Worm (Caenorhabditis elegans) whole organism, mixed stage, embryonic: ENCODE results near the gene pqn-70.

Experiments
- M03D4.4 ChIP-seq: sonication (generic microtip); optimal IDR thresholded peaks from 2 replicates; lab custom pipeline; 2017; ENCODE audit warnings: mild to moderate bottlenecking, missing genetic modification characterization, missing compliant biosample characterization
- blmp-1 ChIP-seq: fragments of 150-350 bp; optimal IDR thresholded peaks from 2 replicates; lab custom pipeline; 2014; ENCODE audit warnings: missing biosample characterization, missing genetic modification characterization
- ceh-39 ChIP-seq: fragments of 150-350 bp; optimal IDR thresholded peaks from 2 replicates; lab custom pipeline; 2014; ENCODE audit warnings: missing biosample characterization, missing genetic modification characterization
- ceh-43 ChIP-seq: fragments of 200-800 bp; sonication (Bioruptor generic); optimal IDR thresholded peaks from 2 replicates; lab custom pipeline; 2018; ENCODE audit warnings: mild to moderate bottlenecking, missing genetic modification characterization, moderate library complexity, missing compliant biosample characterization
- ceh-83 ChIP-seq: fragments of 200-800 bp; sonication (Bioruptor generic); optimal IDR thresholded peaks from 2 replicates; lab custom pipeline; 2018; ENCODE audit warnings: mild to moderate bottlenecking, missing genetic modification characterization, missing compliant biosample characterization
- ces-1 ChIP-seq: fragments of 150-350 bp; optimal IDR thresholded peaks from 2 replicates; lab custom pipeline; 2014; ENCODE audit warnings: missing biosample characterization, missing genetic modification reagents, missing genetic modification characterization
- cnd-1 ChIP-seq: fragments of 200-800 bp; sonication (Bioruptor generic); optimal IDR thresholded peaks from 2 replicates; lab custom pipeline; 2018; ENCODE audit warnings: mild to moderate bottlenecking, missing genetic modification characterization, missing compliant biosample characterization
- drap-1 ChIP-seq: fragments of 200-800 bp; sonication (Bioruptor generic); optimal IDR thresholded peaks from 3 replicates; lab custom pipeline; 2018; ENCODE audit warnings: mild to moderate bottlenecking, missing genetic modification characterization, missing compliant biosample characterization
- elt-1 ChIP-seq: sonication (generic microtip); optimal IDR thresholded peaks from 2 replicates; lab custom pipeline; 2017; ENCODE audit warnings: missing genetic modification characterization, mild to moderate bottlenecking, missing compliant biosample characterization, antibody characterized with exemption, moderate library complexity, borderline replicate concordance; ENCODE audit not compliant: insufficient read depth
- elt-3 ChIP-seq: fragments of 150-350 bp; optimal IDR thresholded peaks from 2 replicates; lab custom pipeline; 2014; ENCODE audit warnings: missing biosample characterization, missing genetic modification characterization
- flh-1 ChIP-seq: fragments of 200-800 bp; sonication (Bioruptor generic); optimal IDR thresholded peaks from 2 replicates; lab custom pipeline; 2018; ENCODE audit warnings: mild to moderate bottlenecking, missing genetic modification characterization, moderate library complexity, missing compliant biosample characterization
- ham-2 ChIP-seq: fragments of 200-800 bp; sonication (Bioruptor generic); optimal IDR thresholded peaks from 2 replicates; lab custom pipeline; 2018; ENCODE audit warnings: mild to moderate bottlenecking, missing genetic modification characterization, missing compliant biosample characterization
- lin-13 ChIP-seq: fragments of 150-350 bp; optimal IDR thresholded peaks from 2 replicates; lab custom pipeline; 2014; ENCODE audit warnings: missing biosample characterization, missing genetic modification characterization
- lin-32 ChIP-seq: fragments of 200-800 bp; sonication (Bioruptor generic); optimal IDR thresholded peaks from 2 replicates; lab custom pipeline; 2018; ENCODE audit warnings: mild to moderate bottlenecking, missing genetic modification characterization, missing compliant biosample characterization
- lsy-2 ChIP-seq: fragments of 150-350 bp; optimal IDR thresholded peaks from 2 replicates; lab custom pipeline; 2014; ENCODE audit warnings: missing biosample characterization, missing genetic modification characterization
- mab-5 ChIP-seq: fragments of 150-350 bp; optimal IDR thresholded peaks from 2 replicates; lab custom pipeline; 2014; ENCODE audit warnings: missing biosample characterization, missing genetic modification characterization
- mep-1 ChIP-seq: fragments of 150-350 bp; optimal IDR thresholded peaks from 2 replicates; lab custom pipeline; 2017; ENCODE audit warnings: missing biosample characterization, missing genetic modification reagents, missing genetic modification characterization, inconsistent platforms
- mls-2 ChIP-seq: sonication (generic microtip); optimal IDR thresholded peaks from 2 replicates; lab custom pipeline; 2016; ENCODE audit warnings: mild to moderate bottlenecking, missing genetic modification characterization, moderate library complexity, missing compliant biosample characterization
- nhr-12 ChIP-seq: fragments of 150-350 bp; optimal IDR thresholded peaks from 2 replicates; lab custom pipeline; 2014; ENCODE audit warnings: missing biosample characterization, missing genetic modification characterization
- nhr-2 ChIP-seq: fragments of 150-350 bp; optimal IDR thresholded peaks from 2 replicates; lab custom pipeline; 2014; ENCODE audit warnings: missing biosample characterization, missing genetic modification characterization
- nhr-237 ChIP-seq: fragments of 150-350 bp; optimal IDR thresholded peaks from 2 replicates; lab custom pipeline; 2014; ENCODE audit warnings: missing biosample characterization, missing genetic modification characterization
- nhr-76 ChIP-seq: sonication (generic microtip); optimal IDR thresholded peaks from 2 replicates; lab custom pipeline; 2017; ENCODE audit warnings: missing biosample characterization, missing genetic modification characterization
- pha-4 ChIP-seq: fragments of 150-350 bp; optimal IDR thresholded peaks from 2 replicates; lab custom pipeline; 2018; ENCODE audit warnings: missing biosample characterization, missing genetic modification reagents, missing genetic modification characterization
- sem-2 ChIP-seq: fragments of 200-800 bp; sonication (Bioruptor generic); optimal IDR thresholded peaks from 2 replicates; lab custom pipeline; 2018; ENCODE audit warnings: mild to moderate bottlenecking, missing genetic modification characterization, missing compliant biosample characterization
- tbx-8 ChIP-seq: fragments of 200-800 bp; sonication (Bioruptor generic); optimal IDR thresholded peaks from 2 replicates; lab custom pipeline; 2018; ENCODE audit warnings: mild to moderate bottlenecking, missing genetic modification characterization, moderate library complexity, missing compliant biosample characterization
- unc-120 ChIP-seq: sonication (generic microtip); optimal IDR thresholded peaks from 2 replicates; lab custom pipeline; 2017; ENCODE audit warnings: missing genetic modification characterization, missing compliant biosample characterization; ENCODE audit not compliant: poor library complexity, severe bottlenecking
- unc-39 ChIP-seq: fragments of 150-350 bp; optimal IDR thresholded peaks from 2 replicates; lab custom pipeline; 2014; ENCODE audit warnings: missing biosample characterization, missing genetic modification characterization
- zip-8 ChIP-seq: fragments of 150-350 bp; optimal IDR thresholded peaks from 2 replicates; lab custom pipeline; 2014; ENCODE audit warnings: missing biosample characterization, missing genetic modification characterization

pqn-70 gene

ce11 chrV:11228653-11229173 lies at the start of gene pqn-70:
Gene pqn-70 (minus strand): TSS chrV:11228703.
- TF ChIP-seq nhr-2 (tag; lab: Kevin White, UChicago) (peak; percentile 5), pha-4 (tag; lab: Kevin White, UChicago) (peak; percentile 44), drap-1 (GFP tag; lab: Kevin White, UChicago) (peak; percentile 28), nhr-76 (tag; lab: Kevin White, UChicago) (no peak), nhr-12 (peak; percentile 8), elt-3 (tag; lab: Kevin White, UChicago) (peak; percentile 1), elt-1 (tag; lab: Kevin White, UChicago) (no peak), nhr-237 (tag; lab: Kevin White, UChicago) (peak; percentile 5), mls-2 (tag; lab: Kevin White, UChicago) (peak; percentile 25), unc-120 (tag; lab: Kevin White, UChicago) (peak; percentile 98), mab-5 (tag; lab: Kevin White, UChicago) (no peak), lin-13 (tag; lab: Kevin White, UChicago) (peak; percentile 66), mep-1 (tag; lab: Kevin White, UChicago) (peak; percentile 91), flh-1 (no peak), blmp-1 (tag; lab: Kevin White, UChicago) (no peak), lsy-2 (tag; lab: Kevin White, UChicago) (peak; percentile 50), ceh-43 (GFP tag; lab: Kevin White, UChicago) (no peak), tbx-8 (GFP tag; lab: Kevin White, UChicago) (no peak), ces-1 (GFP tag; lab: Kevin White, UChicago) (peak; percentile 86), lin-32 (GFP tag; lab: Kevin White, UChicago) (no peak), ceh-39 (tag; lab: Kevin White, UChicago) (peak; percentile 92), ceh-83 (GFP tag; lab: Kevin White, UChicago) (peak; percentile 62), M03D4.4 (peak; percentile 26)

- TF ChIP-seq zip-8 (tag; lab: Kevin White, UChicago), result no peak
- TF ChIP-seq nhr-76 (tag; lab: Kevin White, UChicago), result no peak
- TF ChIP-seq, all 35 proteins: peak for 0
These were observed 44.3 kb upstream of the pqn-70 start, which contains the start of gene clec-223 for ce11 chrV:11272848-11273247. Gene clec-223 (plus strand): TSS chrV:11273148.

DNA sequence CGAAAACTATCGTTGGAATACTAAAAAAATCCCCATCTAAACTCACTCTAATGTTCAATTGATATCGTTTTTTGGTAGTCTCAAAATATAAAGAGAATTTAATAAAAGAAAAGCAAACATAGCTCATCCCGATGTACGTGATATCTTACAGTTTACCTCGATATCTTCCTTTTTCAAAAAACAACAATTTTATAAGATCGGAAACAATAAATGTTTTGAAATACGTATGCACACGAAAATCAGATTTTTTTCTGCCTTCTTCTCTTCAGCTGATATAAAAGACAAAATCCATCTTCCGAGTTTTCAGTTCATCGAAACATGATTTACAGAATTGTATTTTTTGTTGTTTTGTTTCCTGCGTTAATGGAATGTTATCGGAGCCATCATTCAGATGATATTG lies 42.5 kb upstream of the pqn-70 start, which contains the start of gene clec-222:
Gene clec-222 (plus strand): TSS at position 301 of the 400 bp plus-strand sequence.
- TF ChIP-seq cnd-1 (no peak), unc-39 (no peak)

DNA sequence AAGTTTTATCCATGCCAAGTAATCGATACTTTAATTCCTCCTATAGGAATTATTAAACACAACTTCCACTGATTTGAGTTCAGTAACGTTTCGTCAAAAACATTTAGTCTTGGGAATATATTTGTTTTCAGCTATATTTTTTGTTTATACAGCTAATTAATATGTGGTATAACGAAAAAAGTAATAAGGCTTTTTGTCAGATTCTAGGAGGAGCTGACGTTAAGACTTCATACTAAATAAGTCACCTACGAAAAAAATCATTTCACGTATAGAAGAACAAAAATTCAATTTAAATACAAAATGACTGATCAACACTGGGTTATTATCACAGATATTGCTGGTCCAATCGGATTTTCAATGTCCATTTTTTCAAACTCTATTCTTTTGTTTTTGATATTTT lies 40.3 kb upstream of the pqn-70 start, which contains the start of gene str-115:
Gene str-115 (plus strand): TSS at position 301 of the 400 bp plus-strand sequence.
- no peak for TF ChIP-seq flh-1
- no peak for TF ChIP-seq unc-39
- no peak for TF ChIP-seq M03D4.4
- no peak for TF ChIP-seq lin-13 (tag; lab: Kevin White, UChicago)
- no peak for TF ChIP-seq mep-1 (tag; lab: Kevin White, UChicago)
- no peak for TF ChIP-seq lsy-2 (tag; lab: Kevin White, UChicago)
- no peak for TF ChIP-seq nhr-76 (tag; lab: Kevin White, UChicago)
- TF ChIP-seq unc-120 (tag; lab: Kevin White, UChicago), result no peak
- TF ChIP-seq pha-4 (tag; lab: Kevin White, UChicago), result no peak
- TF ChIP-seq zip-8 (tag; lab: Kevin White, UChicago), result no peak
- TF ChIP-seq sem-2, result no peak

- TF ChIP-seq nhr-237 (tag; lab: Kevin White, UChicago), result no peak
- no peak for TF ChIP-seq nhr-12
These were observed 38.2 kb upstream of the pqn-70 start, which contains the start of gene str-116 for ce11 chrV:11266681-11267080. Gene str-116 (plus strand): TSS chrV:11266981.

DNA sequence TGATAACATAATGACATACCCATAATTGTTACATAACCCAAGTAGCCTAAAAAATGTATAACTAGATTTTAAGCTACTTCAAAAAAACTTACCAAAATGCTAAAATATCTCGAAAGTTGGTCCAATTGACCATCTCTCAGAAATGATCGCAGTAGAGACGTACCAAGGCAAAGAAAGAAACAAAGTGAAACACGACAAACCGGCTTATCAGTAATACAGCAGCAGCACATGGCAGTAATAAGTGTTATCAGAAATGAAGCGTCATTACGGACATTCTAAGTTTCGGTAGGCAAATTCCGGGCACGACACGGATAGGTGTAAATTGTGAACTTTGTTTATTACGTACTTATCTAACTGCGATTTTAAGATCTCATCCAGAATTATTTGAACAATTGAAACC lies 37.0 kb upstream of the pqn-70 start, which contains the start of gene cln-3.1:
Gene cln-3.1 (minus strand): TSS at position 171 of the 400 bp plus-strand sequence.
- TF ChIP-seq cnd-1, result no peak
- TF ChIP-seq drap-1 (GFP tag; lab: Kevin White, UChicago), result no peak
- TF ChIP-seq ham-2 (GFP tag; lab: Kevin White, UChicago), result no peak
- TF ChIP-seq mls-2 (tag; lab: Kevin White, UChicago), result no peak
- no peak for TF ChIP-seq lsy-2 (tag; lab: Kevin White, UChicago)
- TF ChIP-seq ceh-43 (GFP tag; lab: Kevin White, UChicago), result no peak
- no peak for TF ChIP-seq mep-1 (tag; lab: Kevin White, UChicago)
- no peak for TF ChIP-seq nhr-2 (tag; lab: Kevin White, UChicago)
- no peak for TF ChIP-seq sem-2
- TF ChIP-seq, all 35 proteins: peak for 0
